Worm (Caenorhabditis elegans) whole organism, young adult: ENCODE results near the gene T22E5.1.

Source experiments
- C06A6.2 ChIP-seq: fragments of 200-800 bp; sonication (Bioruptor generic); conservative IDR thresholded peaks from 2 replicates; pipeline ENCODE4 v1.3.6; 2022; ENCODE audit warnings: missing genetic modification characterization, missing compliant biosample characterization
- D2030.7 ChIP-seq: fragments of 200-800 bp; sonication (Bioruptor generic); IDR thresholded peaks from 2 replicates; pipeline ENCODE4 v1.3.6; 2022; ENCODE audit warnings: missing genetic modification reagents, missing genetic modification characterization, missing compliant biosample characterization
- F10E7.11 ChIP-seq: sonication (generic microtip); optimal IDR thresholded peaks from 2 replicates; lab custom pipeline; 2017; ENCODE audit warnings: mild to moderate bottlenecking, missing genetic modification characterization, moderate library complexity, missing compliant biosample characterization
- F23B12.7 ChIP-seq: sonication (generic microtip); optimal IDR thresholded peaks from 2 replicates; lab custom pipeline; 2017; ENCODE audit warnings: missing genetic modification characterization, mild to moderate bottlenecking, missing compliant biosample characterization, antibody characterized with exemption, moderate library complexity; ENCODE audit not compliant: insufficient read depth
- F33H1.4 ChIP-seq: fragments of 200-800 bp; sonication (Bioruptor generic); IDR thresholded peaks from 2 replicates; pipeline ENCODE4 v1.3.6; 2022; ENCODE audit warnings: missing genetic modification reagents, missing genetic modification characterization, missing compliant biosample characterization
- F52B5.7 ChIP-seq: sonication (generic microtip); optimal IDR thresholded peaks from 2 replicates; lab custom pipeline; 2016; ENCODE audit warnings: mild to moderate bottlenecking, missing genetic modification characterization, missing compliant biosample characterization
- Y53F4B.3 ChIP-seq: fragments of 200-800 bp; sonication (Bioruptor generic); IDR thresholded peaks from 2 replicates; pipeline ENCODE4 v1.3.6; 2022; ENCODE audit warnings: missing genetic modification reagents, missing genetic modification characterization, missing compliant biosample characterization
- Y53G8AR.9 ChIP-seq: fragments of 200-800 bp; sonication (Bioruptor generic); conservative IDR thresholded peaks from 2 replicates; pipeline ENCODE4 v1.3.6; 2022; ENCODE audit warnings: missing genetic modification reagents, missing genetic modification characterization, missing compliant biosample characterization
- Y56A3A.18 ChIP-seq: fragments of 200-800 bp; sonication (Bioruptor generic); IDR thresholded peaks from 2 replicates; pipeline ENCODE4 v1.3.6; 2022; ENCODE audit warnings: missing genetic modification reagents, missing genetic modification characterization, missing compliant biosample characterization
- Y79H2A.3 ChIP-seq: fragments of 200-800 bp; sonication (Bioruptor generic); conservative IDR thresholded peaks from 2 replicates; pipeline ENCODE4 v1.3.6; 2022; ENCODE audit warnings: missing genetic modification reagents, missing genetic modification characterization, missing compliant biosample characterization
- akir-1 ChIP-seq: fragments of 200-800 bp; sonication (Bioruptor generic); optimal IDR thresholded peaks from 2 replicates; lab custom pipeline; 2018; ENCODE audit warnings: mild to moderate bottlenecking, missing genetic modification characterization, moderate library complexity, missing compliant biosample characterization
- atf-7 ChIP-seq: sonication (generic microtip); optimal IDR thresholded peaks from 2 replicates; lab custom pipeline; 2017; ENCODE audit warnings: mild to moderate bottlenecking, missing genetic modification characterization, missing compliant biosample characterization
- bed-1 ChIP-seq: fragments of 200-800 bp; sonication (Bioruptor generic); IDR thresholded peaks from 2 replicates; pipeline ENCODE4 v1.3.6; 2022; ENCODE audit warnings: missing genetic modification reagents, missing genetic modification characterization, missing compliant biosample characterization
- ccch-3 ChIP-seq: fragments of 200-800 bp; sonication (Bioruptor generic); optimal IDR thresholded peaks from 2 replicates; lab custom pipeline; 2018; ENCODE audit warnings: mild to moderate bottlenecking, missing genetic modification characterization, missing compliant biosample characterization
- die-1 ChIP-seq: sonication (generic microtip); optimal IDR thresholded peaks from 2 replicates; lab custom pipeline; 2016; ENCODE audit warnings: missing genotype, mild to moderate bottlenecking, missing genetic modification characterization, missing compliant biosample characterization
- dox-1 ChIP-seq: fragments of 200-800 bp; sonication (Bioruptor generic); IDR thresholded peaks from 2 replicates; pipeline ENCODE4 v1.3.6; 2022; ENCODE audit warnings: missing genetic modification reagents, missing genetic modification characterization, missing compliant biosample characterization
- fkh-3 ChIP-seq: sonication (generic microtip); optimal IDR thresholded peaks from 2 replicates; lab custom pipeline; 2016; ENCODE audit warnings: mild to moderate bottlenecking, missing genetic modification characterization, missing compliant biosample characterization
- hsf-1 ChIP-seq: fragments of 200-800 bp; sonication (Bioruptor generic); IDR thresholded peaks from 2 replicates; pipeline ENCODE4 v1.3.6; 2022; ENCODE audit warnings: missing genetic modification reagents, missing genetic modification characterization, missing compliant biosample characterization
- let-526 ChIP-seq: fragments of 200-800 bp; sonication (Bioruptor generic); IDR thresholded peaks from 2 replicates; pipeline ENCODE4 v1.3.6; 2022; ENCODE audit warnings: missing genetic modification reagents, missing genetic modification characterization, missing compliant biosample characterization
- let-607 ChIP-seq, 2 experiments: fragments of 200-800 bp in 1 of 2; sonication (Bioruptor generic) in 1 of 2; sonication (generic microtip) in 1 of 2; optimal IDR thresholded peaks; 2 replicates each; lab custom pipeline; 2016 to 2018; ENCODE audit warnings: mild to moderate bottlenecking in 2 of 2, missing compliant biosample characterization in 2 of 2, missing genetic modification characterization in 2 of 2, moderate library complexity in 2 of 2, missing genotype in 1 of 2
- lin-35 ChIP-seq, 3 experiments: fragments of 150-350 bp in 2 of 3; sonication (generic microtip) in 1 of 3; optimal IDR thresholded peaks; 2 replicates each; lab custom pipeline; 2014 to 2018; ENCODE audit warnings: missing biosample characterization in 3 of 3, missing genetic modification characterization in 3 of 3, missing genetic modification reagents in 3 of 3
- lin-40 ChIP-seq: sonication (generic microtip); optimal IDR thresholded peaks from 2 replicates; lab custom pipeline; 2016; ENCODE audit warnings: missing genetic modification characterization, mild to moderate bottlenecking, missing compliant biosample characterization, missing genotype, missing genetic modification reagents
- madf-10 ChIP-seq: sonication (generic microtip); optimal IDR thresholded peaks from 2 replicates; lab custom pipeline; 2016; ENCODE audit warnings: mild to moderate bottlenecking, missing genetic modification characterization, missing compliant biosample characterization
- madf-6 ChIP-seq: fragments of 200-800 bp; sonication (Bioruptor generic); IDR thresholded peaks from 2 replicates; pipeline ENCODE4 v1.3.6; 2022; ENCODE audit warnings: missing genetic modification reagents, missing genetic modification characterization, missing compliant biosample characterization
- nhr-27 ChIP-seq: fragments of 200-800 bp; sonication (Bioruptor generic); optimal IDR thresholded peaks from 2 replicates; lab custom pipeline; 2018; ENCODE audit warnings: mild to moderate bottlenecking, missing genetic modification characterization, moderate library complexity, missing compliant biosample characterization
- nhr-80 ChIP-seq: sonication (generic microtip); optimal IDR thresholded peaks from 2 replicates; lab custom pipeline; 2016; ENCODE audit warnings: missing genetic modification characterization, missing compliant biosample characterization
- nhr-90 ChIP-seq: sonication (generic microtip); optimal IDR thresholded peaks from 2 replicates; lab custom pipeline; 2016; ENCODE audit warnings: missing genotype, mild to moderate bottlenecking, missing genetic modification characterization, missing compliant biosample characterization
- rcor-1 ChIP-seq: fragments of 200-800 bp; sonication (Bioruptor generic); IDR thresholded peaks from 2 replicates; pipeline ENCODE4 v1.3.6; 2022; ENCODE audit warnings: missing genetic modification reagents, missing genetic modification characterization, missing compliant biosample characterization
- repo-1 ChIP-seq: sonication (generic microtip); optimal IDR thresholded peaks from 2 replicates; lab custom pipeline; 2017; ENCODE audit warnings: mild to moderate bottlenecking, missing genetic modification characterization, missing compliant biosample characterization
- zim-3 ChIP-seq: sonication (generic microtip); optimal IDR thresholded peaks from 2 replicates; lab custom pipeline; 2017; ENCODE audit warnings: mild to moderate bottlenecking, missing genetic modification characterization, moderate library complexity, missing compliant biosample characterization
- ztf-25 ChIP-seq: fragments of 200-800 bp; sonication (Bioruptor generic); IDR thresholded peaks from 2 replicates; pipeline ENCODE4 v1.3.6; 2022; ENCODE audit warnings: missing genetic modification reagents, missing genetic modification characterization, missing compliant biosample characterization
- ztf-26 ChIP-seq: sonication (generic microtip); optimal IDR thresholded peaks from 2 replicates; lab custom pipeline; 2017; ENCODE audit warnings: missing genetic modification characterization, missing compliant biosample characterization
- ztf-3 ChIP-seq: fragments of 200-800 bp; sonication (Bioruptor generic); optimal IDR thresholded peaks from 2 replicates; lab custom pipeline; 2018; ENCODE audit warnings: mild to moderate bottlenecking, missing genetic modification characterization, missing compliant biosample characterization

Gene T22E5.1

ce11 chrX:6456567-6456966 lies 43.9 kb downstream of the T22E5.1 start, which contains the start of gene pept-1 (continued):
- no peak for TF ChIP-seq lin-35 (GFP tag; optimal IDR thresholded peaks at IDR 0.05; lab: Kevin White, UChicago)
- TF ChIP-seq let-526 (GFP tag; lab: Robert Waterston, UW) = no peak
- no peak for TF ChIP-seq bed-1
- TF ChIP-seq dox-1 (GFP tag; lab: Robert Waterston, UW) = peak; percentile 74
- TF ChIP-seq zim-3 (tag; lab: Kevin White, UChicago) = no peak
- no peak for TF ChIP-seq ztf-25
- TF ChIP-seq Y53G8AR.9 (GFP tag; lab: Robert Waterston, UW) = no peak
- peak; percentile 12 to 13 for TF ChIP-seq let-607 (tag; optimal IDR thresholded peaks at IDR 0.05; lab: Kevin White, UChicago)
- TF ChIP-seq atf-7 (tag; lab: Kevin White, UChicago) = peak; percentile 50
- TF ChIP-seq F33H1.4 (GFP tag; lab: Robert Waterston, UW) = no peak
- no peak for TF ChIP-seq ztf-26 (tag; lab: Kevin White, UChicago)
- no peak for TF ChIP-seq fkh-3
- TF ChIP-seq akir-1 (GFP tag; lab: Kevin White, UChicago) = no peak
- no peak for TF ChIP-seq ztf-3 (GFP tag; lab: Kevin White, UChicago)
- no peak for TF ChIP-seq F10E7.11 (tag; lab: Kevin White, UChicago)
- TF ChIP-seq, all 124 proteins: peak for 8

ce11 chrX:6458001-6458400 lies 45.3 kb downstream of the T22E5.1 start:
- no peak for TF ChIP-seq madf-10 (tag; lab: Kevin White, UChicago)
- no peak for TF ChIP-seq hsf-1 (GFP tag; lab: Robert Waterston, UW)
- TF ChIP-seq ztf-25 = no peak
- TF ChIP-seq Y53G8AR.9 (GFP tag; lab: Robert Waterston, UW) = no peak
- TF ChIP-seq madf-6 (GFP tag; lab: Robert Waterston, UW) = no peak
- no peak for TF ChIP-seq ccch-3 (GFP tag; lab: Kevin White, UChicago)
- TF ChIP-seq nhr-90 (tag; lab: Kevin White, UChicago) = no peak
- no peak for TF ChIP-seq C06A6.2 (GFP tag; lab: Robert Waterston, UW)
- TF ChIP-seq Y79H2A.3 = no peak
- no peak for TF ChIP-seq repo-1 (tag; lab: Kevin White, UChicago)

- TF ChIP-seq nhr-80 (tag; lab: Kevin White, UChicago) (peak; percentile 54), die-1 (tag; lab: Kevin White, UChicago) (no peak)
Measured at ce11 chrX:6458467-6458866, 45.8 kb downstream of the T22E5.1 start.

ce11 chrX:6460123-6460522 lies 47.4 kb downstream of the T22E5.1 start:
- TF ChIP-seq nhr-80 (tag; lab: Kevin White, UChicago) (peak; percentile 37), rcor-1 (GFP tag; lab: Robert Waterston, UW) (no peak)
- TF ChIP-seq, all 124 proteins: peak for 1

- TF ChIP-seq Y53F4B.3 (GFP tag; lab: Robert Waterston, UW) (no peak), D2030.7 (GFP tag; lab: Robert Waterston, UW) (no peak), ztf-3 (GFP tag; lab: Kevin White, UChicago) (no peak), fkh-3 (no peak), nhr-27 (no peak)
- TF ChIP-seq, all 124 proteins: peak for 0
Measured at ce11 chrX:6461729-6462128, 49.1 kb downstream of the T22E5.1 start, which contains the start of gene K04E7.1. TSS of gene K04E7.1 (plus strand) at chrX:6462029.

ce11 chrX:6462479-6462878 lies 49.8 kb downstream of the T22E5.1 start:
- TF ChIP-seq Y56A3A.18 (GFP tag; lab: Robert Waterston, UW) (no peak), lin-40 (no peak), F52B5.7 (tag; lab: Kevin White, UChicago) (no peak), F23B12.7 (tag; lab: Kevin White, UChicago) (no peak), rcor-1 (GFP tag; lab: Robert Waterston, UW) (no peak)
- TF ChIP-seq, all 124 proteins: peak for 0
